Worm (Caenorhabditis elegans): ENCODE data around the gene srj-9.

srj-9 gene

ce11 chrV:3464897-3465296 lies 33.2 kb downstream of the srj-9 start:
- TF ChIP-seq skn-1 (tag; optimal IDR thresholded peaks at IDR 0.05) (no peak), ceh-16 (tag; optimal IDR thresholded peaks at IDR 0.05) (no peak), mbf-1 (tag; optimal IDR thresholded peaks at IDR 0.05) (no peak), lin-13 (GFP tag; optimal IDR thresholded peaks at IDR 0.05) (no peak), nhr-21 (tag; optimal IDR thresholded peaks at IDR 0.05) (no peak), Y55F3AM.14 (GFP tag; optimal IDR thresholded peaks at IDR 0.05) (no peak), lin-39 (tag; optimal IDR thresholded peaks at IDR 0.05) (no peak), ZK546.5 (tag; optimal IDR thresholded peaks at IDR 0.05) (no peak)

DNA sequence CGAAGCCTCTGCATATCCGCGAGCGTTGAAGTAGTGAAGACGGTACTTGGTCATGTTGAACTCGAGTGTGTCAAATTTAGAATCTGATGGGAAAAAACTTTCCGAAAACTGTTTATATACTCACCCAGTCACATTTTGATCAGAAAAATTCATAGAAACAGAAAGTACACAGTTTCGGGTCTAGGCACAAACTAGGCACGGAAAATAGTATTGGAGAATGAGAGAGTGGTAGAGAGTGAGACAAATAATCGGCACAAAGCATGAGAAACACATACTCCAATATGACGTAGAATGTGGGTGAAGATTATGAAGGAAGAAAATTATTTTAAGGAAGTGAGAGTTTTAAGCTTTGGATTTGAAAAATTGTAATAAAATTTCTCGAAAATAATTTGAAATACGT lies 36.7 kb downstream of the srj-9 start, which contains the start of gene gst-33:
gst-33 (minus strand) TSS at position 127 of the 400 bp plus-strand sequence.
- TF ChIP-seq crh-2 (tag; optimal IDR thresholded peaks at IDR 0.05) (peak; percentile 22), R02D3.7 (tag; optimal IDR thresholded peaks at IDR 0.05) (no peak), nhr-10 (tag; optimal IDR thresholded peaks at IDR 0.05) (no peak), F13H6.1 (tag; optimal IDR thresholded peaks at IDR 0.05) (peak; percentile 4), gmeb-1 (tag; optimal IDR thresholded peaks at IDR 0.05) (peak; percentile 61), nhr-129 (tag; optimal IDR thresholded peaks at IDR 0.05) (peak; percentile 39), blmp-1 (tag; optimal IDR thresholded peaks at IDR 0.05; ENCODE audit: insufficient read depth) (peak; percentile 61), fos-1 (tag; optimal IDR thresholded peaks at IDR 0.05) (peak; percentile 41), dmd-4 (tag; optimal IDR thresholded peaks at IDR 0.05) (no peak), sma-3 (GFP tag; optimal IDR thresholded peaks at IDR 0.05) (no peak), sma-9 (GFP tag; optimal IDR thresholded peaks at IDR 0.05) (peak; percentile 73), sma-9 (tag; optimal IDR thresholded peaks at IDR 0.05) (no peak)

DNA sequence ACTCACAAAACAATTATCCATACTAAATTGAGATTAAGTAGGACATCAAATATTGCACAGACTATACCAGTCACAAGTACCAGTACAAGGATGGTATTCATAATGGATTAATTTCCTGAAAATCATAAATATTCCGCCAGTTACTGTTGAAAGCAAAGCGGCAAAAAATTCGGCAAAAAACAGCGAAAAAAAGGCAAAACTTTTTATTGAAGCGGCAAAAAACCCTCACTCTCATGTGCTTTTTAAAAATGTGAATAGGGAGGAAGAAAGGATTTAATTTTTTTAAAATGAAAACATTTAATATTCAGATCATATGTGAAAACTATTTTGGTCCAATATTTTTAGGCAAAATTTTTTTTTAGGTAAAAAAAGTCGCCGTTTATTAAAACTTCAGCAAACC lies 39.0 kb downstream of the srj-9 start, which contains the start of gene srbc-29:
srbc-29 (minus strand) TSS at position 101 of the 400 bp plus-strand sequence.
- TF ChIP-seq nhr-6 (tag; optimal IDR thresholded peaks at IDR 0.05) (no peak), nhr-77 (tag; optimal IDR thresholded peaks at IDR 0.05) (no peak), sma-3 (GFP tag; optimal IDR thresholded peaks at IDR 0.05) (no peak), gmeb-1 (tag; optimal IDR thresholded peaks at IDR 0.05) (no peak), dmd-4 (tag; optimal IDR thresholded peaks at IDR 0.05) (no peak), aly-2 (tag; optimal IDR thresholded peaks at IDR 0.05) (no peak), nhr-12 (tag; optimal IDR thresholded peaks at IDR 0.05) (no peak)

- TF ChIP-seq dmd-4 (tag; optimal IDR thresholded peaks at IDR 0.05) (no peak), snpc-4 (tag; optimal IDR thresholded peaks at IDR 0.05) (no peak), R02D3.7 (tag; optimal IDR thresholded peaks at IDR 0.05) (no peak), nhr-11 (tag; optimal IDR thresholded peaks at IDR 0.05) (no peak)
Observed at ce11 chrV:3475021-3475420, 43.3 kb downstream of the srj-9 start, which contains the start of gene oac-2. oac-2 (minus strand) TSS chrV:3475121.

ce11 chrV:3476228-3476627 lies 44.5 kb downstream of the srj-9 start:
- TF ChIP-seq egl-27 (tag; optimal IDR thresholded peaks at IDR 0.05) = no peak
- TF ChIP-seq ztf-4 (tag; optimal IDR thresholded peaks at IDR 0.05) = no peak
- TF ChIP-seq mab-5 (tag; optimal IDR thresholded peaks at IDR 0.05) = no peak
- no peak for TF ChIP-seq gmeb-1 (tag; optimal IDR thresholded peaks at IDR 0.05)
- TF ChIP-seq ceh-82 (tag; optimal IDR thresholded peaks at IDR 0.05) = no peak
- TF ChIP-seq blmp-1 (tag; optimal IDR thresholded peaks at IDR 0.05; ENCODE audit: insufficient read depth) = no peak
- no peak for TF ChIP-seq mbf-1 (tag; optimal IDR thresholded peaks at IDR 0.05)

DNA sequence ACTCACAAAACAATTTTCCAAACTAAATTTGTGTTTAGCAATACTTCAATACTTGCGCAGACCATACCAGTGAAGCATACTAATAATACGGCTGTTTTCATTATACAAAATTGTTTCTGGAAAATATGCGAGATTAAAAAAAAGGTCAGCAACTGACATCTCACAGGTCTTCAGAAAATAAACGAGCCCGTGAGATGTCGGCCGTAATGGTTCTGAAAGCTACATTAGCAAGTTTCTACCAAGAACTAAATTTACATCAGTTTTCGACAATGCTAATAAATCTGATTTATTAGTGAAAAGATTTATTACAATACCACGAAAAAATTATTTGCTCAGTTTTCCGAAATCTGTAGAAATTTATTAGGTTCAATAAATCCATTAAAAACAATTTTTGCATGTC lies 45.8 kb downstream of the srj-9 start, which contains the start of gene srbc-31:
srbc-31 (minus strand) TSS at position 101 of the 400 bp plus-strand sequence.
- no peak for TF ChIP-seq ceh-16 (tag; optimal IDR thresholded peaks at IDR 0.05)
- TF ChIP-seq nhr-12 (tag; optimal IDR thresholded peaks at IDR 0.05) = no peak
- TF ChIP-seq R02D3.7 (tag; optimal IDR thresholded peaks at IDR 0.05) = no peak
- TF ChIP-seq ztf-1 (GFP tag; conservative IDR thresholded peaks at IDR 0.05) = no peak
- no peak for TF ChIP-seq C34F6.9 (tag; optimal IDR thresholded peaks at IDR 0.05)
- TF ChIP-seq lsy-2 (tag; optimal IDR thresholded peaks at IDR 0.05) = no peak
- no peak for TF ChIP-seq zag-1 (tag; optimal IDR thresholded peaks at IDR 0.05)
- TF ChIP-seq lin-39 (tag; optimal IDR thresholded peaks at IDR 0.05) = no peak
- no peak for TF ChIP-seq peb-1 (tag; optimal IDR thresholded peaks at IDR 0.05)
- TF ChIP-seq ceh-82 (tag; optimal IDR thresholded peaks at IDR 0.05) = no peak
- TF ChIP-seq unc-62 (GFP tag; optimal IDR thresholded peaks at IDR 0.05) = no peak
- no peak for TF ChIP-seq blmp-1 (tag; optimal IDR thresholded peaks at IDR 0.05; ENCODE audit: insufficient read depth)
- no peak for TF ChIP-seq nhr-237 (tag; optimal IDR thresholded peaks at IDR 0.05)
- no peak for TF ChIP-seq lin-13 (GFP tag; optimal IDR thresholded peaks at IDR 0.05)
- no peak for TF ChIP-seq nhr-129 (tag; optimal IDR thresholded peaks at IDR 0.05)
- no peak for TF ChIP-seq nhr-23 (tag; optimal IDR thresholded peaks at IDR 0.05)
- no peak for TF ChIP-seq F13H6.1 (tag; optimal IDR thresholded peaks at IDR 0.05)
- TF ChIP-seq unc-39 (tag; optimal IDR thresholded peaks at IDR 0.05) = no peak
- TF ChIP-seq elt-3 (tag; optimal IDR thresholded peaks at IDR 0.05) = no peak
